Fruit fly (Drosophila melanogaster) whole organism, pupa: ENCODE data around the gene CG12236.

ENCODE experiments used
- CG12605 ChIP-seq: fragments of 200-800 bp; sonication (Bioruptor generic); IDR thresholded peaks from 2 replicates; pipeline ENCODE4 v1.3.6; 2022; ENCODE audit warnings: missing biosample characterization, missing genetic modification characterization
- CG17806 ChIP-seq: fragments of 200-800 bp; sonication (Bioruptor generic); optimal IDR thresholded peaks from 2 replicates; lab custom pipeline; 2018; ENCODE audit warnings: missing biosample characterization, mild to moderate bottlenecking, missing genetic modification characterization, moderate library complexity
- CG8159 ChIP-seq: fragments of 200-800 bp; sonication (Bioruptor generic); optimal IDR thresholded peaks from 3 replicates; lab custom pipeline; 2018; ENCODE audit warnings: missing biosample characterization, mild to moderate bottlenecking, missing genetic modification characterization, moderate library complexity
- EcR ChIP-seq: fragments of 200-800 bp; sonication (Bioruptor generic); optimal IDR thresholded peaks from 3 replicates; lab custom pipeline; 2019; ENCODE audit warnings: missing biosample characterization, missing genetic modification characterization, mild to moderate bottlenecking, moderate library complexity, missing genetic modification reagents
- Pif1A ChIP-seq: fragments of 200-800 bp; sonication (Bioruptor generic); optimal IDR thresholded peaks from 3 replicates; lab custom pipeline; 2016; ENCODE audit warnings: missing biosample characterization, missing genetic modification characterization
- Snoo ChIP-seq: fragments of 200-800 bp; sonication (Bioruptor generic); optimal IDR thresholded peaks from 3 replicates; lab custom pipeline; 2017; ENCODE audit warnings: missing biosample characterization, mild to moderate bottlenecking, missing genetic modification characterization, inconsistent platforms

DNA sequence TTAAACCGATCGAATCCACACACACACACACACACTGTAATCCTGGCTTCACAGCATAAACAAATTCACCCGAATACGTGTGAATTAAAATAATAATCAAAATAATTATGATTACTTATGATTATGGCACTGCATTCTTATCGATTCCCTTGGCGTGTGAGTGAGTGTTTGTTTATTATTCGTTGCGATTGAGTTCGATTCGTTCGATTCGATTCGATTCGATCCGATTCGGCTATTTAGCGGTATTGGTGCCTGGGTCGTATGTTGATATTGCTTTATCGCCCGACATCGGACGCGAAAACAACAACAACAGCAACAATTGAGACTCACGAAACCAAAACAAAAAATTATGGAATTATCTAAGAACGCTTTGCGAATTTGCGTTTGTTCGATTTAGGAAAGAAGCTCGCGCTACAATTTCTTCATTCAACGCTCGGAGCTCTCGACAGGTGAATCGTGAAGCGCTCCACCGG is 47.3 kb downstream of the CG12236 start, which contains the start of gene CG6067:
- TF ChIP-seq CG12605 (GFP tag; lab: Robert Waterston, UW) (no peak), CG17806 (tag; lab: Kevin White, UChicago) (no peak), Pif1A (GFP tag; lab: Kevin White, UChicago) (no peak), Snoo (no peak), CG8159 (tag; lab: Kevin White, UChicago) (no peak), EcR (GFP tag; lab: Kevin White, UChicago) (no peak)
